Worm (Caenorhabditis elegans) whole organism, midembryonic: Measurements from ENCODE around the gene T06C12.12.
"Not testable (repeated sequence)": the region's sequence is repeated elsewhere in the genome, so short reads cannot be mapped to it uniquely, and the experiment has no call there.

Experiments used
- cog-1 ChIP-seq: sonication (generic microtip); optimal IDR thresholded peaks from 2 replicates; lab custom pipeline; 2016; ENCODE audit warnings: missing genetic modification characterization, missing compliant biosample characterization
- flt-1 ChIP-seq: fragments of 200-800 bp; sonication (Bioruptor generic); IDR thresholded peaks from 2 replicates; pipeline ENCODE4 v1.3.6; 2022; ENCODE audit warnings: missing genetic modification characterization, missing compliant biosample characterization
- klf-2 ChIP-seq: fragments of 200-800 bp; sonication (Bioruptor generic); conservative IDR thresholded peaks from 2 replicates; pipeline ENCODE4 v1.3.6; 2022; ENCODE audit warnings: missing genetic modification reagents, missing genetic modification characterization, missing compliant biosample characterization
- med-1 ChIP-seq: sonication (generic microtip); optimal IDR thresholded peaks from 2 replicates; lab custom pipeline; 2017; ENCODE audit warnings: missing genetic modification characterization, mild to moderate bottlenecking, missing compliant biosample characterization, antibody characterized with exemption, missing genetic modification reagents; ENCODE audit not compliant: insufficient read depth
- ref-1 ChIP-seq: fragments of 200-800 bp; sonication (Bioruptor generic); conservative IDR thresholded peaks from 2 replicates; pipeline ENCODE4 v1.3.6; 2022; ENCODE audit warnings: missing genetic modification reagents, missing genetic modification characterization, missing compliant biosample characterization
- tab-1 ChIP-seq: fragments of 200-800 bp; sonication (Bioruptor generic); IDR thresholded peaks from 2 replicates; pipeline ENCODE4 v1.3.6; 2022; ENCODE audit warnings: missing genetic modification characterization, missing compliant biosample characterization
- ztf-23 ChIP-seq: fragments of 200-800 bp; sonication (Bioruptor generic); IDR thresholded peaks from 2 replicates; pipeline ENCODE4 v1.3.6; 2022; ENCODE audit warnings: missing genetic modification reagents, missing genetic modification characterization, missing compliant biosample characterization
- ztf-29 ChIP-seq: fragments of 200-800 bp; sonication (Bioruptor generic); IDR thresholded peaks from 2 replicates; pipeline ENCODE4 v1.3.6; 2022; ENCODE audit warnings: missing genetic modification reagents, missing genetic modification characterization, missing compliant biosample characterization

ce11 chrV:15850276-15850811, 41.5 kb upstream of the T06C12.12 start, which contains the start of gene srh-147:
- TF ChIP-seq tab-1 (GFP tag; lab: Robert Waterston, UW); flt-1; cog-1; ztf-29 (GFP tag; lab: Robert Waterston, UW); med-1 (GFP tag; lab: Kevin White, UChicago); ref-1 (GFP tag; lab: Robert Waterston, UW); ztf-23 (GFP tag; lab: Robert Waterston, UW); klf-2: not testable (repeated sequence)
